Worm (Caenorhabditis elegans) whole organism, late embryonic: Measurements from ENCODE around the gene F44B9.9.

ENCODE experiments used
- K09A11.1 ChIP-seq: sonication (generic microtip); optimal IDR thresholded peaks from 2 replicates; lab custom pipeline; 2017; ENCODE audit warnings: antibody characterized with exemption, mild to moderate bottlenecking, missing genetic modification characterization, missing compliant biosample characterization; ENCODE audit not compliant: insufficient read depth
- T23F11.4 ChIP-seq: fragments of 200-800 bp; sonication (Bioruptor generic); optimal IDR thresholded peaks from 2 replicates; lab custom pipeline; 2018; ENCODE audit warnings: mild to moderate bottlenecking, missing genetic modification characterization, missing compliant biosample characterization
- ceh-18 ChIP-seq: sonication (generic microtip); optimal IDR thresholded peaks from 2 replicates; lab custom pipeline; 2016; ENCODE audit warnings: missing genetic modification characterization, missing compliant biosample characterization
- ceh-19 ChIP-seq: fragments of 200-800 bp; sonication (Bioruptor generic); optimal IDR thresholded peaks from 2 replicates; lab custom pipeline; 2018; ENCODE audit warnings: mild to moderate bottlenecking, missing genetic modification characterization, missing compliant biosample characterization
- ceh-22 ChIP-seq: sonication (generic microtip); optimal IDR thresholded peaks from 2 replicates; lab custom pipeline; 2017; ENCODE audit warnings: missing biosample characterization, missing genetic modification characterization
- ceh-31 ChIP-seq: sonication (generic microtip); optimal IDR thresholded peaks from 2 replicates; lab custom pipeline; 2016; ENCODE audit warnings: missing genetic modification characterization, missing compliant biosample characterization
- ceh-34 ChIP-seq: sonication (generic microtip); optimal IDR thresholded peaks from 2 replicates; lab custom pipeline; 2016; ENCODE audit warnings: mild to moderate bottlenecking, missing genetic modification characterization, missing compliant biosample characterization
- ceh-6 ChIP-seq: fragments of 200-800 bp; sonication (Bioruptor generic); optimal IDR thresholded peaks from 2 replicates; lab custom pipeline; 2018; ENCODE audit warnings: mild to moderate bottlenecking, missing genetic modification characterization, missing compliant biosample characterization
- dmd-4 ChIP-seq: sonication (generic microtip); optimal IDR thresholded peaks from 2 replicates; lab custom pipeline; 2016; ENCODE audit warnings: borderline replicate concordance, missing genetic modification characterization, missing compliant biosample characterization
- dve-1 ChIP-seq: sonication (generic microtip); optimal IDR thresholded peaks from 2 replicates; lab custom pipeline; 2017; ENCODE audit warnings: antibody characterized with exemption, mild to moderate bottlenecking, missing genetic modification characterization, missing compliant biosample characterization
- elt-2 ChIP-seq: sonication (generic microtip); optimal IDR thresholded peaks from 2 replicates; lab custom pipeline; 2016; ENCODE audit warnings: missing genetic modification reagents, missing genetic modification characterization, missing compliant biosample characterization
- ets-4 ChIP-seq: sonication (generic microtip); optimal IDR thresholded peaks from 2 replicates; lab custom pipeline; 2016; ENCODE audit warnings: missing genetic modification characterization, missing compliant biosample characterization
- fax-1 ChIP-seq: sonication (generic microtip); optimal IDR thresholded peaks from 2 replicates; lab custom pipeline; 2016; ENCODE audit warnings: missing genotype, missing genetic modification characterization, missing compliant biosample characterization
- fkh-10 ChIP-seq: fragments of 150-350 bp; optimal IDR thresholded peaks from 2 replicates; lab custom pipeline; 2014; ENCODE audit warnings: missing biosample characterization, missing genetic modification reagents, missing genetic modification characterization
- gmeb-2 ChIP-seq: sonication (generic microtip); optimal IDR thresholded peaks from 2 replicates; lab custom pipeline; 2016; ENCODE audit warnings: missing genetic modification characterization, inconsistent platforms, missing compliant biosample characterization
- hlh-15 ChIP-seq: sonication (generic microtip); optimal IDR thresholded peaks from 2 replicates; lab custom pipeline; 2016; ENCODE audit warnings: missing genetic modification characterization, missing compliant biosample characterization
- lin-11 ChIP-seq: fragments of 200-800 bp; sonication (Bioruptor generic); optimal IDR thresholded peaks from 2 replicates; lab custom pipeline; 2018; ENCODE audit warnings: mild to moderate bottlenecking, missing genetic modification characterization, missing compliant biosample characterization
- nhr-11 ChIP-seq: fragments of 150-350 bp; optimal IDR thresholded peaks from 2 replicates; lab custom pipeline; 2014; ENCODE audit warnings: missing biosample characterization, missing genetic modification characterization
- nhr-232 ChIP-seq: sonication (generic microtip); optimal IDR thresholded peaks from 2 replicates; lab custom pipeline; 2016; ENCODE audit warnings: missing genetic modification characterization, missing compliant biosample characterization
- pqm-1 ChIP-seq: sonication (generic microtip); optimal IDR thresholded peaks from 2 replicates; lab custom pipeline; 2016; ENCODE audit warnings: missing genetic modification characterization, missing compliant biosample characterization
- ref-2 ChIP-seq: sonication (generic microtip); optimal IDR thresholded peaks from 2 replicates; lab custom pipeline; 2016; ENCODE audit warnings: missing genetic modification characterization, missing compliant biosample characterization
- sox-2 ChIP-seq: fragments of 200-800 bp; sonication (Bioruptor generic); IDR thresholded peaks from 2 replicates; pipeline ENCODE4 v1.3.6; 2022; ENCODE audit warnings: missing genetic modification reagents, missing genetic modification characterization, missing compliant biosample characterization
- tbx-7 ChIP-seq: sonication (generic microtip); optimal IDR thresholded peaks from 2 replicates; lab custom pipeline; 2016; ENCODE audit warnings: missing genotype, missing genetic modification characterization, missing compliant biosample characterization
- unc-3 ChIP-seq, 2 experiments: fragments of 200-800 bp in 1 of 2; sonication (Bioruptor generic) in 1 of 2; sonication (generic microtip) in 1 of 2; conservative IDR thresholded peaks in 1 of 2; optimal IDR thresholded peaks in 1 of 2; 2 replicates each; pipeline versions ENCODE4 v1.3.6 to Lab custom; 2016 to 2022; ENCODE audit warnings: missing compliant biosample characterization in 2 of 2, missing genetic modification characterization in 2 of 2, missing genetic modification reagents in 1 of 2
- zip-5 ChIP-seq: sonication (generic microtip); optimal IDR thresholded peaks from 2 replicates; lab custom pipeline; 2016; ENCODE audit warnings: missing genetic modification characterization, missing compliant biosample characterization
- ztf-16 ChIP-seq: sonication (generic microtip); optimal IDR thresholded peaks from 2 replicates; lab custom pipeline; 2017; ENCODE audit warnings: missing genetic modification characterization, missing compliant biosample characterization

Gene F44B9.9

DNA sequence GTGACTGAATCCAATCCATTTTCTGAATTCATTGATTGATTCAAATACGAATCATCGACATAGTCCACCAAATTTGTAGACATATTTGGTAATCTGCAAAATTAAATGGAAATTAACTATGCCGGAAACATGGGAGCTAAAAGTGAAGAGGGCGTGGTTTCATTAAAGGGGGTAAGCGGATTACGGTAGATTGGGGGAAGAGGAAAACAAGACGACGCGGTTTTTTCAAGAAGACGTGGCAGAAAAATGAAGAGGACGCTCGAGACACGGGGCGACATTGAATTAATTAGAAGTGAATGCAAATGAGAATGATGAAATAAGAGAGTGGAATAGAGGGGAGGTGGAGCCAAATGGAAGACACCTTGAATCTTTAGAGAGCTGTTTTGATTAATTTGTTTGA lies 34.5 kb downstream of the F44B9.9 start, which contains the start of gene npr-17:
npr-17 (minus strand) TSS at position 101 of the 400 bp plus-strand sequence.
- no peak for TF ChIP-seq elt-2 (tag; lab: Kevin White, UChicago)
- no peak for TF ChIP-seq fkh-10 (GFP tag; lab: Kevin White, UChicago)
- no peak for TF ChIP-seq ceh-6 (GFP tag; lab: Kevin White, UChicago)
- no peak for TF ChIP-seq ref-2 (tag; lab: Kevin White, UChicago)
- TF ChIP-seq ceh-22 (tag; lab: Kevin White, UChicago) = no peak
- no peak for TF ChIP-seq sox-2 (GFP tag; lab: Robert Waterston, UW)
- no peak for TF ChIP-seq ceh-34 (tag; lab: Kevin White, UChicago)
- TF ChIP-seq nhr-11 (tag; lab: Kevin White, UChicago) = no peak
- TF ChIP-seq ceh-19 (GFP tag; lab: Kevin White, UChicago) = no peak
- TF ChIP-seq, all 69 proteins: peak for 0

DNA sequence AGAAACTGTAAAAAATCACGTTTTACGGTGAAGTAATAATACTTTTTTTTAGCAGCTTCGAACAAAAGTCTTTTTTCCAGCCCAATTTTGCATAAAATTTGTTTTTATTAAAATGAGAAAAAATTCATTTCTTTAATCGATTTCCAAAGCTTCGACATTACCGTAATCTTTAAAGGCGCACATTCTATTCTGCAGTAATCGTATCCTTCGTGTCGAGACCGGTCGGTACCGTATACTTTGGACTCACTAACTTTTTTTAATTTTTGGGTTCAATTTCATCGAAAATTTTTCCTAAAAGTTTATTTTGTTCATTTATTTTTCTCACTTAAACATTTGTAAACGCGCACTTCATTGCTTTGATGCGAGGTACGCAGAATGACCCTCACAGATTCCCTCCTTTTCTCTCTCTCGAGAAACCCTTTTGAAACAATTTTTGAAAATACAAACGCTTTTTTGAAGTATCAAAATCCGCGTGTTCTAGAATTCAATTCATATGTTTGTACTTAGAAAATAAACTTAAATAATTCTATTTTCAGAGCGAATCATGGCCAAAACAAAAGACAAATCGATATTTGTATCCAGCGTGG lies 44.2 kb downstream of the F44B9.9 start, which contains the start of gene hrpk-2:
hrpk-2 (plus strand) TSS at position 537 of the 587 bp plus-strand sequence.
- no peak for TF ChIP-seq ceh-31
- TF ChIP-seq zip-5 (tag; lab: Kevin White, UChicago) = no peak
- no peak for TF ChIP-seq fax-1 (tag; lab: Kevin White, UChicago)
- TF ChIP-seq, all 69 proteins: peak for 0

DNA sequence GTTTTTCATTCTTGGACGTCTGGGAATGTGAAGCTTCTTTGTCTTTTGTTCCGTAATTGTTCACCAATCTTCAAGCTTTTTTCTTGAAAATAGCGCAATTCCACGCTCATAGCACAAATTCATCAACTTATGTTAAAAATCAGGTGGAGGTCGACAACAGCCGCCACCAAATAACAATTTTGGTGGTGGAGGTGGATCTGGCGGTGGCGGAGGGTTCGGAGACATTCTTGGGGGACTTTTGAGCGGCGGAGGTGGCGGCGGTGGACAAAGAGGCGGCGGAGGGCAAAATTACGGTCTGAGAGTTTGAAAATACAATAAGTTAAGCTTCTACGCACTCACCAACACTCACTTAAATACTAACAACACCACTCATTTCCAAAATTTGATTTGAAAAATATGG lies 48.9 kb downstream of the F44B9.9 start:
- TF ChIP-seq sox-2 (GFP tag; lab: Robert Waterston, UW) = no peak
- no peak for TF ChIP-seq fax-1 (tag; lab: Kevin White, UChicago)
- no peak for TF ChIP-seq tbx-7 (tag; lab: Kevin White, UChicago)
- TF ChIP-seq K09A11.1 (tag; lab: Kevin White, UChicago) = no peak
- TF ChIP-seq ceh-22 (tag; lab: Kevin White, UChicago) = no peak
- no peak for TF ChIP-seq ceh-34 (tag; lab: Kevin White, UChicago)
- no peak for TF ChIP-seq ceh-18 (tag; lab: Kevin White, UChicago)
- TF ChIP-seq nhr-11 (tag; lab: Kevin White, UChicago) = no peak
- TF ChIP-seq gmeb-2 (tag; lab: Kevin White, UChicago) = no peak
- no peak for TF ChIP-seq ztf-16 (tag; lab: Kevin White, UChicago)
- no peak for TF ChIP-seq hlh-15
- TF ChIP-seq pqm-1 (tag; lab: Kevin White, UChicago) = no peak
- no peak for TF ChIP-seq dmd-4 (tag; lab: Kevin White, UChicago)
- TF ChIP-seq dve-1 = no peak
- no peak for TF ChIP-seq unc-3 (GFP tag; conservative IDR thresholded peaks at IDR 0.05; lab: Robert Waterston, UW)
- TF ChIP-seq unc-3 (tag; optimal IDR thresholded peaks at IDR 0.05; lab: Kevin White, UChicago) = no peak
- TF ChIP-seq nhr-232 (tag; lab: Kevin White, UChicago) = no peak

DNA sequence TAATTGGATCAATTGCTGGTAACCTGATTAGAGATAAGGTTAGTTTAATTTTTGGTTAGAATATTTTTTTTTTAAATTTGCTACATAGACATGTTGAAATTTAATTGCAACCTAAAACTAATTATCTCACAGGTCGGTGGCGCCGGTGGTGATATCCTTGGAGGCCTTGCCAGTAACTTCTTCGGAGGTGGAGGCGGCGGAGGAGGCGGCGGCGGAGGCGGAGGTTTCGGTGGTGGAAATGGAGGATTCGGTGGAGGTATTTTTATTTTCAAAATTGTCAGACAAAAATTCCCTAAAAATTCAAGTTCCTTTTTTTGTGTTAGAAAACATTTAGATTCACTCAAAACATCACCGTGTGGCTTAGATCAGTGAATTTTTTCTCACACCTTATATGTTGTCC lies 49.6 kb downstream of the F44B9.9 start:
- TF ChIP-seq lin-11 (tag; lab: Kevin White, UChicago) = no peak
- no peak for TF ChIP-seq ets-4 (tag; lab: Kevin White, UChicago)
- no peak for TF ChIP-seq T23F11.4
- TF ChIP-seq, all 69 proteins: peak for 0
